Fruit fly (Drosophila melanogaster): ENCODE results near the gene PIG-S.

- TF ChIP-seq psq (optimal IDR thresholded peaks at IDR 0.05) (no peak), usp (GFP tag; optimal IDR thresholded peaks at IDR 0.05) (no peak)
These were observed 11.0 kb downstream of the PIG-S start for dm6 chr3R:24906648-24907047.

All from whole organism.